Worm (Caenorhabditis elegans): Measurements from ENCODE around the gene nlp-50.

- TF ChIP-seq klf-2 (GFP tag; conservative IDR thresholded peaks at IDR 0.05), result no peak
- TF ChIP-seq ref-1 (GFP tag; conservative IDR thresholded peaks at IDR 0.05), result no peak
- TF ChIP-seq T22C8.4 (GFP tag; IDR thresholded peaks at IDR 0.05), result no peak
- TF ChIP-seq tab-1 (GFP tag; IDR thresholded peaks at IDR 0.05), result no peak
Observed at ce11 chrII:6781231-6781630, 16.4 kb downstream of the nlp-50 start.

All from whole organism, midembryonic.